Worm (Caenorhabditis elegans): ENCODE results near the gene C47G2.4.

DNA sequence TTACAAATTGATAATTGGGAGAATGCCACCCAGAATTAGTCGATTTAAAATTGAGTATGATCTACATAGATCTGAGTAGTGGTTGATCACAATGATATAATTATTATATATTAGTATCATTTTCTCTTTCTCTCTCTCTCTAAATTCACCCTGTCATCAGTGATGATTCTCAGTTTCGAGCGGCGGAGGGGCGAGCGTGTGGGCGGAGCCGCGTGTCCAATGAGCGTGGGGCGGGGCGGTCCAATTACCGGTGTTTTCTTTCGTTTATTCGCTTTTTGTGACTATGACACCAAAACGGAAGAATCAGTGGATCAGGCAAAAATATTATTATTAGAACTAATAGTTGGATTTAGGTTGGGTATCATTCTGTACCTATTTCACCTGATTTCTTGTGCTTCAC is 13.4 kb downstream of the C47G2.4 start:
- no peak for TF ChIP-seq ztf-29 (GFP tag; IDR thresholded peaks at IDR 0.05)
- no peak for TF ChIP-seq klf-2 (GFP tag; conservative IDR thresholded peaks at IDR 0.05)
- no peak for TF ChIP-seq med-1 (GFP tag; optimal IDR thresholded peaks at IDR 0.05; ENCODE audit: insufficient read depth)
